Worm (Caenorhabditis elegans): ENCODE measurements around the gene K09F6.11.

DNA sequence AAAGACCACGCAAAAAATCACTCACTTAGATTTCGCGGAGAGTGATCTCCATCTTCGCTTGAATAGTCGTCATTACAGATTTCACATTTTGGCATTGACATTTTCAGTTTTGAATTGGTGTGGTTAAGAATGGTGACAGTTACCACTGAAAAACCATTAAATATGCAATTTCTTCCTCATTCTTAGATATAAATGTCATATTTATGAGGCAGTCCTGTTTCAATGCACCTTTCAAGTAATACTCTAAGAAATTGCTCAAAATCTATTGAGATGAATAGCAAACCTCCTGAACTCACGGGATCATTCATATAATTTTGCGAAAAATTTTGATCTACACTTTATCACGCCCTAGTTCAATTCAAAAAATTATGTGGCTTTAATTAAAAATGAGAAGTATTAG, 12.1 kb downstream of the K09F6.11 start, which contains the start of gene K09F6.7:
- TF ChIP-seq nhr-237 (tag; optimal IDR thresholded peaks at IDR 0.05) (no peak), pha-4 (GFP tag; IDR thresholded peaks at IDR 0.05) (no peak), pha-4 (tag; optimal IDR thresholded peaks at IDR 0.05) (no peak), sdz-12 (GFP tag; optimal IDR thresholded peaks at IDR 0.05) (no peak), Y105C5A.15 (GFP tag; IDR thresholded peaks at IDR 0.05) (no peak), T26A8.4 (GFP tag; IDR thresholded peaks at IDR 0.05) (no peak), nhr-41 (GFP tag; IDR thresholded peaks at IDR 0.05) (no peak), snpc-4 (tag; optimal IDR thresholded peaks at IDR 0.05) (no peak), mep-1 (tag; optimal IDR thresholded peaks at IDR 0.05) (no peak), F44E2.7 (GFP tag; IDR thresholded peaks at IDR 0.05) (no peak), unc-62 (GFP tag; optimal IDR thresholded peaks at IDR 0.05 in 1 of 2) (no peak), unc-62 (tag; optimal IDR thresholded peaks at IDR 0.05) (no peak)
